Fruit fly (Drosophila melanogaster) whole organism, prepupa: Measurements from ENCODE around the gene Axn.

Source experiments
- Blimp-1 ChIP-seq: fragments of 200-800 bp; sonication (Bioruptor generic); optimal IDR thresholded peaks from 3 replicates; lab custom pipeline; 2017; ENCODE audit warnings: missing biosample characterization, missing genetic modification characterization, mild to moderate bottlenecking, moderate library complexity, missing genetic modification reagents
- CG10631 ChIP-seq: fragments of 200-800 bp; sonication (Bioruptor generic); optimal IDR thresholded peaks from 2 replicates; lab custom pipeline; 2016; ENCODE audit warnings: missing biosample characterization, missing genetic modification characterization
- CG11902 ChIP-seq: fragments of 200-800 bp; sonication (Bioruptor generic); optimal IDR thresholded peaks from 3 replicates; lab custom pipeline; 2016; ENCODE audit warnings: missing biosample characterization, missing genetic modification characterization
- CG1621 ChIP-seq: fragments of 200-800 bp; sonication (Bioruptor generic); optimal IDR thresholded peaks from 3 replicates; lab custom pipeline; 2018; ENCODE audit warnings: missing biosample characterization, mild to moderate bottlenecking, missing genetic modification characterization
- CG16779 ChIP-seq: fragments of 200-800 bp; sonication (Bioruptor generic); optimal IDR thresholded peaks from 3 replicates; lab custom pipeline; 2017; ENCODE audit warnings: missing biosample characterization, mild to moderate bottlenecking, missing genetic modification characterization
- CG3032 ChIP-seq: fragments of 200-800 bp; optimal IDR thresholded peaks from 2 replicates; lab custom pipeline; 2019; ENCODE audit warnings: missing biosample characterization, mild to moderate bottlenecking, missing genetic modification characterization, moderate library complexity
- CG31627 ChIP-seq: fragments of 200-800 bp; sonication (Bioruptor generic); optimal IDR thresholded peaks from 3 replicates; lab custom pipeline; 2016; ENCODE audit warnings: missing biosample characterization, missing genetic modification characterization
- CG34406 ChIP-seq: fragments of 200-800 bp; sonication (Bioruptor generic); optimal IDR thresholded peaks from 3 replicates; lab custom pipeline; 2016; ENCODE audit warnings: missing biosample characterization, missing genetic modification characterization
- CG6163 ChIP-seq: fragments of 200-800 bp; sonication (Bioruptor generic); IDR thresholded peaks from 3 replicates; pipeline ENCODE4 v1.3.6; 2022; ENCODE audit warnings: missing biosample characterization, missing genetic modification characterization
- CG6276 ChIP-seq: fragments of 200-800 bp; sonication (Bioruptor generic); optimal IDR thresholded peaks from 2 replicates; lab custom pipeline; 2017; ENCODE audit warnings: missing biosample characterization, mild to moderate bottlenecking, missing genetic modification characterization
- CG6792 ChIP-seq: fragments of 200-800 bp; sonication (Bioruptor generic); optimal IDR thresholded peaks from 3 replicates; lab custom pipeline; 2016; ENCODE audit warnings: missing biosample characterization, missing genetic modification characterization
- CG6854 ChIP-seq: fragments of 200-800 bp; sonication (Bioruptor generic); optimal IDR thresholded peaks from 2 replicates; lab custom pipeline; 2017; ENCODE audit warnings: missing biosample characterization, mild to moderate bottlenecking, missing genetic modification characterization
- CG7368 ChIP-seq: fragments of 200-800 bp; sonication (Bioruptor generic); optimal IDR thresholded peaks from 3 replicates; lab custom pipeline; 2016; ENCODE audit warnings: missing biosample characterization, missing genetic modification characterization
- CG8319 ChIP-seq: fragments of 200-800 bp; sonication (Bioruptor generic); optimal IDR thresholded peaks from 3 replicates; lab custom pipeline; 2016; ENCODE audit warnings: missing biosample characterization, missing genetic modification characterization
- CG8632 ChIP-seq: fragments of 200-800 bp; sonication (Bioruptor generic); optimal IDR thresholded peaks from 3 replicates; lab custom pipeline; 2016; ENCODE audit warnings: missing biosample characterization, missing genetic modification characterization
- CG9139 ChIP-seq: fragments of 200-800 bp; sonication (Bioruptor generic); optimal IDR thresholded peaks from 3 replicates; lab custom pipeline; 2017; ENCODE audit warnings: missing biosample characterization, mild to moderate bottlenecking, missing genetic modification characterization
- Eip78C ChIP-seq: fragments of 200-800 bp; sonication (Bioruptor generic); peaks from one replicate; lab custom pipeline; 2016; ENCODE audit warnings: missing biosample characterization, missing genetic modification characterization
- Eip93F ChIP-seq: fragments of 200-800 bp; sonication (Bioruptor generic); optimal IDR thresholded peaks from 2 replicates; lab custom pipeline; 2016; ENCODE audit warnings: missing biosample characterization, mild to moderate bottlenecking, missing genetic modification characterization
- Ets96B ChIP-seq: fragments of 200-800 bp; optimal IDR thresholded peaks from 2 replicates; lab custom pipeline; 2019; ENCODE audit warnings: missing biosample characterization, mild to moderate bottlenecking, missing genetic modification characterization, moderate library complexity
- Gug ChIP-seq: fragments of 200-800 bp; sonication (Bioruptor generic); IDR thresholded peaks from 2 replicates; pipeline ENCODE4 v1.3.6; 2022; ENCODE audit warnings: missing biosample characterization, missing genetic modification characterization
- Smox ChIP-seq: fragments of 200-800 bp; sonication (Bioruptor generic); optimal IDR thresholded peaks from 3 replicates; lab custom pipeline; 2016; ENCODE audit warnings: missing biosample characterization, missing genetic modification characterization
- Sox102F ChIP-seq: fragments of 200-800 bp; sonication (Bioruptor generic); optimal IDR thresholded peaks from 2 replicates; lab custom pipeline; 2016; ENCODE audit warnings: missing biosample characterization, mild to moderate bottlenecking, missing genetic modification characterization
- Sox14 ChIP-seq: fragments of 200-800 bp; sonication (Bioruptor generic); optimal IDR thresholded peaks from 3 replicates; lab custom pipeline; 2016; ENCODE audit warnings: missing biosample characterization, missing genetic modification characterization
- Sox15 ChIP-seq: fragments of 200-800 bp; sonication (Bioruptor generic); optimal IDR thresholded peaks from 3 replicates; lab custom pipeline; 2016; ENCODE audit warnings: missing biosample characterization, missing genetic modification characterization
- achi ChIP-seq: fragments of 200-800 bp; sonication (Bioruptor generic); optimal IDR thresholded peaks from 3 replicates; lab custom pipeline; 2016; ENCODE audit warnings: missing biosample characterization, missing genetic modification characterization
- cyc ChIP-seq: fragments of 200-800 bp; sonication (Bioruptor generic); optimal IDR thresholded peaks from 3 replicates; lab custom pipeline; 2016; ENCODE audit warnings: missing biosample characterization, missing genetic modification characterization
- dsx ChIP-seq: fragments of 200-800 bp; optimal IDR thresholded peaks from 3 replicates; lab custom pipeline; 2019; ENCODE audit warnings: missing biosample characterization, mild to moderate bottlenecking, missing genetic modification characterization, moderate library complexity; ENCODE audit not compliant: poor library complexity, severe bottlenecking
- esn ChIP-seq: fragments of 200-800 bp; sonication (Bioruptor generic); optimal IDR thresholded peaks from 2 replicates; lab custom pipeline; 2016; ENCODE audit warnings: missing biosample characterization, mild to moderate bottlenecking, missing genetic modification characterization, moderate library complexity
- fkh ChIP-seq: fragments of 200-800 bp; sonication (Bioruptor generic); optimal IDR thresholded peaks from 3 replicates; lab custom pipeline; 2017; ENCODE audit warnings: missing biosample characterization, mild to moderate bottlenecking, missing genetic modification characterization, moderate library complexity
- lz ChIP-seq: fragments of 200-800 bp; sonication (Bioruptor generic); optimal IDR thresholded peaks from 3 replicates; lab custom pipeline; 2016; ENCODE audit warnings: missing biosample characterization, missing genetic modification characterization
- pdm3 ChIP-seq: fragments of 200-800 bp; sonication (Bioruptor generic); optimal IDR thresholded peaks from 3 replicates; lab custom pipeline; 2016; ENCODE audit warnings: missing biosample characterization, missing genetic modification characterization
- spab ChIP-seq: fragments of 200-800 bp; sonication (Bioruptor generic); optimal IDR thresholded peaks from 2 replicates; lab custom pipeline; 2017; ENCODE audit warnings: missing biosample characterization, mild to moderate bottlenecking, missing genetic modification characterization, missing genetic modification reagents
- topi ChIP-seq: fragments of 200-800 bp; sonication (Bioruptor generic); optimal IDR thresholded peaks from 3 replicates; lab custom pipeline; 2016; ENCODE audit warnings: missing biosample characterization, missing genetic modification characterization
- vri ChIP-seq: fragments of 200-800 bp; sonication (Bioruptor generic); optimal IDR thresholded peaks from 3 replicates; lab custom pipeline; 2016; ENCODE audit warnings: missing biosample characterization, mild to moderate bottlenecking, missing genetic modification characterization

The Axn gene

DNA sequence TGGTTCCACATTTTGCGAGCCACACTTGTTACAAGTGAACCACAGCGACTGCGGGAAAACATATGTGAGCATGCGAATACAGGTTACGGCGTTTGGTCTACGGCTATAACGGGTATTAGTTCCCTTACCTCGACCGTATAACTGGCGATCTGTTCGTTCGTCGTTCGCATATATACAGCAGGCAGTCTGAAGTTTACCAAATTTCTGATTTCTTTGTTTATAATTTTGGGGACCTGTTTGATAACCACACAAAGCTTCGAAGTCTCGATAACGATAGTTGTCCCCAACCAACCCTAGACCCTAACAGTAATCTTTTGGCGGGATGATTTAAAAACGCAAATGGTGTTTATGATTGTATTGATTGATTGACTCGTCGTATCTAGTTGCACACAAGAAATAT lies 29.5 kb upstream of the Axn start, which contains the start of gene Acph-1 (continued):
- TF ChIP-seq dsx (GFP tag; lab: Kevin White, UChicago) (no peak), Eip93F (GFP tag; lab: Kevin White, UChicago) (peak; percentile 33), CG9139 (GFP tag; lab: Kevin White, UChicago) (no peak), CG6276 (GFP tag; lab: Kevin White, UChicago) (no peak), Smox (GFP tag; lab: Kevin White, UChicago) (no peak), Ets96B (no peak), topi (GFP tag; lab: Kevin White, UChicago) (no peak), Sox14 (GFP tag; lab: Kevin White, UChicago) (peak; percentile 86), CG31627 (GFP tag; lab: Kevin White, UChicago) (no peak), CG10631 (GFP tag; lab: Kevin White, UChicago) (no peak), CG8319 (GFP tag; lab: Kevin White, UChicago) (no peak), spab (no peak), CG6854 (GFP tag; lab: Kevin White, UChicago) (no peak), CG7368 (no peak)

DNA sequence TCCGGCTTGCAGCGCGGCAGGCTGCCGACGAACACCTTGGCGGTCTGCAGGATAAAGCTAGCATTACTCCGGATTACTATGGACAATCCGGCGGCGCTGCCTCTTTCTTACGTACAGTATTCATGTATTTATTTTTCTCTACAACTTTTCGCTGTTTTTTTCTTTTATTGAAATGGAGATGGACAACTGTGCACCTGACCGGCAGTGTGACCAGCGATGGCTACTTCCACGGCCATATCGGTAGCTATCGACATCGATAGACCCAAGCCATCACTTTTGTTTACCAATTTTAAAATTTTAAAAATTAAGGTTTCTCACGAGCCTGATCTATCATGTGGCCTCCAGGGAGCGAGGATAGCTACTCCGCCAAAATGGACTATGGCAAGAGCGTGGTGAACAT lies 27.6 kb upstream of the Axn start, which contains the start of the genes CG7903 and Sas-6:
CG7903 (minus strand) TSS at position 197 of the 400 bp plus-strand sequence.
Sas-6 (plus strand) TSS at position 323 of the 400 bp plus-strand sequence.
- TF ChIP-seq CG6163 = 0 out of 3 replicates have a peak, but pooled peaks have one; percentile 22
- TF ChIP-seq CG1621 (tag; lab: Kevin White, UChicago) = peak; percentile 16
- TF ChIP-seq fkh (GFP tag; lab: Kevin White, UChicago) = peak; percentile 70
- TF ChIP-seq vri (GFP tag; lab: Kevin White, UChicago) = no peak
- TF ChIP-seq CG16779 (tag; lab: Kevin White, UChicago) = no peak
- no peak for TF ChIP-seq CG8319 (GFP tag; lab: Kevin White, UChicago)
- no peak for TF ChIP-seq CG3032 (tag; lab: Kevin White, UChicago)
- peak; percentile 43 for TF ChIP-seq Sox14 (GFP tag; lab: Kevin White, UChicago)
- TF ChIP-seq Gug = no peak

DNA sequence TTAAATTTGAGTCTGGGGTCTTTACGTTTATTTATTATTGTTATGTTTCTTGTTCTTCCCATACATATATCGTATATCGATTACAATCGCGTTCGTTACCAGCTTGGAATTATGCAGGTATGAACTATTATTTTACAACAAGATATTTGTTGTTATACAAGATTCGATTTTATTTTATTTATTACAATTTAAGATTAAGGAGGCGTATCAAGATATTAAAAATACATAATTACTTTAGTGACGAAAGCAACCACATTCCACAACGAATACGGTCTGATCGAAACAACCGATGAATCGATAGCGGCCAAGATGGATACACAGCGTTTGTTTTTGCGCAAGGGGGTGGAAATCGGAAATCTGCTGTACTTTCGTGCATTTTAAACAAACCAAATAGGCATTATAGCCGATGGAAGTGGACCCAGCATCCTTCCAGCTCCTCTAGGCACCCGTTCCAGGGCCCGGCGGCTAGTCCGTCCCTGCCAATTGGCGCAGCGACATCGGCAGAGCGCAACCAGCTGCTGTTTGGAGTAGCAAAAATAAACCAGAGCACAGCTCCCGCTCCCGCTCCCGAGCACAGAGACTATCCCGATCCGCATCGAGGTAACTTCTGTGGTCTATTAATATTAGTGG lies 24.9 kb upstream of the Axn start, which contains the start of the genes CG15525 and CG11504:
CG15525 (minus strand) TSS at position 70 of the 630 bp plus-strand sequence.
CG11504 (plus strand) TSS at position 294 of the 630 bp plus-strand sequence.
- TF ChIP-seq CG8632 (no peak), CG6163 (no peak), Sox14 (GFP tag; lab: Kevin White, UChicago) (peak; percentile 80), CG31627 (GFP tag; lab: Kevin White, UChicago) (peak; percentile 50), CG6792 (no peak), CG16779 (tag; lab: Kevin White, UChicago) (no peak), dsx (GFP tag; lab: Kevin White, UChicago) (no peak), esn (GFP tag; lab: Kevin White, UChicago) (peak; percentile 58), achi (GFP tag; lab: Kevin White, UChicago) (no peak), CG3032 (tag; lab: Kevin White, UChicago) (peak; percentile 20), Blimp-1 (GFP tag; lab: Kevin White, UChicago) (no peak), Gug (peak; percentile 52; the same call in 1 of the 2 replicates), Sox15 (GFP tag; lab: Kevin White, UChicago) (no peak), Sox102F (GFP tag; lab: Kevin White, UChicago) (no peak), pdm3 (GFP tag; lab: Kevin White, UChicago) (no peak), Ets96B (peak; percentile 33), fkh (GFP tag; lab: Kevin White, UChicago) (peak; percentile 66), cyc (GFP tag; lab: Kevin White, UChicago) (peak; percentile 49), lz (GFP tag; lab: Kevin White, UChicago) (peak; percentile 57), Eip78C (GFP tag; lab: Kevin White, UChicago) (peak; percentile 79), CG34406 (GFP tag; lab: Kevin White, UChicago) (no peak), CG11902 (GFP tag; lab: Kevin White, UChicago) (peak; percentile 38)
